Worm (Caenorhabditis elegans): ENCODE results near the gene prx-13.

DNA sequence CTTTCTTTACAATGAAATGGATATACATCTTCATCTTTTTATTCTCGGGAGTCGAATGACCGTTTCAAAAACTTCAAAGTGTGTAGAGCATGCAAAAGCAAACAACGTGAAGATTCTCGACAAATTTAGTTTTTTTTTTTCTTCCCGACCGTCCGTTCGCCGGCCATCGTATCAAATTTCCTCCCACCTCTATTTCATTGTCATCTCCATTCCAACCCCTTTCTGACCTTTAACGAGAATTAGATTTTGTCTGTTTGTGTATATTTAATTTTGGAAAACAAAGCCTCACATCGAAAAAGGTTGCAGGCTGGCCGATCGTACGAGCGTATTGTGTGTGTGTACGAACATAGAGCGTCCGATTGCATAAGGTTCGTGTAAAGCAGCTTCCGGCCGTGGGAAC lies 47.2 kb upstream of the prx-13 start, which contains the start of gene C30G12.1:
- TF ChIP-seq him-1 (tag; optimal IDR thresholded peaks at IDR 0.05) (no peak), dao-5 (tag; optimal IDR thresholded peaks at IDR 0.05) (no peak)
